Worm (Caenorhabditis elegans) whole organism, midembryonic: ENCODE results near the gene pxf-1.

Source experiments
- cog-1 ChIP-seq: sonication (generic microtip); optimal IDR thresholded peaks from 2 replicates; lab custom pipeline; 2016; ENCODE audit warnings: missing genetic modification characterization, missing compliant biosample characterization
- flt-1 ChIP-seq: fragments of 200-800 bp; sonication (Bioruptor generic); IDR thresholded peaks from 2 replicates; pipeline ENCODE4 v1.3.6; 2022; ENCODE audit warnings: missing genetic modification characterization, missing compliant biosample characterization
- klf-2 ChIP-seq: fragments of 200-800 bp; sonication (Bioruptor generic); conservative IDR thresholded peaks from 2 replicates; pipeline ENCODE4 v1.3.6; 2022; ENCODE audit warnings: missing genetic modification reagents, missing genetic modification characterization, missing compliant biosample characterization
- med-1 ChIP-seq: sonication (generic microtip); optimal IDR thresholded peaks from 2 replicates; lab custom pipeline; 2017; ENCODE audit warnings: missing genetic modification characterization, mild to moderate bottlenecking, missing compliant biosample characterization, antibody characterized with exemption, missing genetic modification reagents; ENCODE audit not compliant: insufficient read depth
- ref-1 ChIP-seq: fragments of 200-800 bp; sonication (Bioruptor generic); conservative IDR thresholded peaks from 2 replicates; pipeline ENCODE4 v1.3.6; 2022; ENCODE audit warnings: missing genetic modification reagents, missing genetic modification characterization, missing compliant biosample characterization
- ztf-23 ChIP-seq: fragments of 200-800 bp; sonication (Bioruptor generic); IDR thresholded peaks from 2 replicates; pipeline ENCODE4 v1.3.6; 2022; ENCODE audit warnings: missing genetic modification reagents, missing genetic modification characterization, missing compliant biosample characterization
- ztf-29 ChIP-seq: fragments of 200-800 bp; sonication (Bioruptor generic); IDR thresholded peaks from 2 replicates; pipeline ENCODE4 v1.3.6; 2022; ENCODE audit warnings: missing genetic modification reagents, missing genetic modification characterization, missing compliant biosample characterization

ce11 chrIV:10115142-10115541 is 59.0 kb downstream of the pxf-1 start, which contains the start of gene C04G2.10:
- no peak for TF ChIP-seq klf-2 (GFP tag; lab: Robert Waterston, UW)
- TF ChIP-seq cog-1, result no peak
- TF ChIP-seq flt-1 (GFP tag; lab: Robert Waterston, UW), result no peak
- no peak for TF ChIP-seq ztf-29 (GFP tag; lab: Robert Waterston, UW)
- TF ChIP-seq ref-1 (GFP tag; lab: Robert Waterston, UW), result no peak
- no peak for TF ChIP-seq ztf-23 (GFP tag; lab: Robert Waterston, UW)
- no peak for TF ChIP-seq med-1 (GFP tag; lab: Kevin White, UChicago)
